Fruit fly (Drosophila melanogaster) whole organism, embryonic: ENCODE results near the gene Ts.
A peak's percentile ranks its signal among the peaks of the same experiment; 100 is the strongest.

Source experiments
- Blimp-1 ChIP-seq: fragments of 200-800 bp; sonication (Bioruptor generic); optimal IDR thresholded peaks from 3 replicates; lab custom pipeline; 2018; ENCODE audit warnings: missing biosample characterization, missing genetic modification characterization, mild to moderate bottlenecking, moderate library complexity, missing genetic modification reagents
- CG1024 ChIP-seq: fragments of 200-800 bp; sonication (Bioruptor generic); IDR thresholded peaks from 2 replicates; pipeline ENCODE4 v1.3.6; 2022; ENCODE audit warnings: missing biosample characterization, missing genetic modification characterization
- CG10267 ChIP-seq: fragments of 200-800 bp; sonication (Bioruptor generic); optimal IDR thresholded peaks from 2 replicates; lab custom pipeline; 2018; ENCODE audit warnings: missing biosample characterization, mild to moderate bottlenecking, missing genetic modification characterization, moderate library complexity
- CG10959 ChIP-seq: fragments of 200-800 bp; sonication (Bioruptor generic); IDR thresholded peaks from 2 replicates; pipeline ENCODE4 v1.3.6; 2022; ENCODE audit warnings: missing biosample characterization, missing genetic modification characterization
- CG10979 ChIP-seq: fragments of 200-800 bp; sonication (Bioruptor generic); optimal IDR thresholded peaks from 2 replicates; lab custom pipeline; 2018; ENCODE audit warnings: missing biosample characterization, mild to moderate bottlenecking, missing genetic modification characterization, moderate library complexity
- CG1233 ChIP-seq: fragments of 200-800 bp; sonication (Bioruptor generic); optimal IDR thresholded peaks from 4 replicates; lab custom pipeline; 2018; ENCODE audit warnings: missing biosample characterization, mild to moderate bottlenecking, missing genetic modification characterization
- CG13775 ChIP-seq: fragments of 200-800 bp; sonication (Bioruptor generic); optimal IDR thresholded peaks from 3 replicates; lab custom pipeline; 2017; ENCODE audit warnings: missing biosample characterization, mild to moderate bottlenecking, missing genetic modification characterization
- CG14710 ChIP-seq: fragments of 200-800 bp; sonication (Bioruptor generic); optimal IDR thresholded peaks from 3 replicates; lab custom pipeline; 2019; ENCODE audit warnings: missing biosample characterization, mild to moderate bottlenecking, missing genetic modification characterization, moderate library complexity
- CG15479 ChIP-seq: fragments of 200-800 bp; sonication (Bioruptor generic); optimal IDR thresholded peaks from 3 replicates; lab custom pipeline; 2019; ENCODE audit warnings: missing biosample characterization, mild to moderate bottlenecking, missing genetic modification characterization, moderate library complexity
- CG17361 ChIP-seq: fragments of 200-800 bp; sonication (Bioruptor generic); IDR thresholded peaks from 3 replicates; pipeline ENCODE4 v1.3.6; 2022; ENCODE audit warnings: missing biosample characterization, missing genetic modification characterization
- CG17385 ChIP-seq: fragments of 200-800 bp; sonication (Bioruptor generic); optimal IDR thresholded peaks from 3 replicates; lab custom pipeline; 2018; ENCODE audit warnings: missing biosample characterization, mild to moderate bottlenecking, missing genetic modification characterization
- CG17802 ChIP-seq: fragments of 200-800 bp; sonication (Bioruptor generic); optimal IDR thresholded peaks from 2 replicates; lab custom pipeline; 2018; ENCODE audit warnings: missing biosample characterization, mild to moderate bottlenecking, missing genetic modification characterization, moderate library complexity
- CG18619 ChIP-seq: fragments of 200-800 bp; sonication (Bioruptor generic); optimal IDR thresholded peaks from 3 replicates; lab custom pipeline; 2017; ENCODE audit warnings: missing biosample characterization, mild to moderate bottlenecking, missing genetic modification characterization
- CG2116 ChIP-seq: fragments of 200-800 bp; sonication (Bioruptor generic); optimal IDR thresholded peaks from 3 replicates; lab custom pipeline; 2018; ENCODE audit warnings: missing biosample characterization, mild to moderate bottlenecking, missing genetic modification characterization
- CG2712 ChIP-seq: fragments of 200-800 bp; optimal IDR thresholded peaks from 3 replicates; lab custom pipeline; 2019; ENCODE audit warnings: missing biosample characterization, mild to moderate bottlenecking, missing genetic modification characterization, moderate library complexity
- CG30403 ChIP-seq: fragments of 200-800 bp; sonication (Bioruptor generic); optimal IDR thresholded peaks from 3 replicates; lab custom pipeline; 2016; ENCODE audit warnings: missing biosample characterization, missing genetic modification characterization
- CG3407 ChIP-seq: fragments of 200-800 bp; sonication (Bioruptor generic); optimal IDR thresholded peaks from 2 replicates; lab custom pipeline; 2018; ENCODE audit warnings: missing biosample characterization, mild to moderate bottlenecking, missing genetic modification characterization
- CG3847 ChIP-seq: fragments of 200-800 bp; sonication (Bioruptor generic); IDR thresholded peaks from 2 replicates; pipeline ENCODE4 v1.3.6; 2022; ENCODE audit warnings: missing biosample characterization, missing genetic modification characterization
- CG4282 ChIP-seq: fragments of 200-800 bp; sonication (Bioruptor generic); optimal IDR thresholded peaks from 2 replicates; lab custom pipeline; 2016; ENCODE audit warnings: missing biosample characterization, missing genetic modification characterization
- CG4707 ChIP-seq: fragments of 200-800 bp; sonication (Bioruptor generic); optimal IDR thresholded peaks from 2 replicates; lab custom pipeline; 2018; ENCODE audit warnings: missing biosample characterization, mild to moderate bottlenecking, missing genetic modification characterization, moderate library complexity
- CG4730 ChIP-seq: fragments of 200-800 bp; sonication (Bioruptor generic); IDR thresholded peaks from 2 replicates; pipeline ENCODE4 v1.3.6; 2022; ENCODE audit warnings: missing biosample characterization, missing genetic modification characterization
- CG6683 ChIP-seq: fragments of 200-800 bp; sonication (Bioruptor generic); optimal IDR thresholded peaks from 2 replicates; lab custom pipeline; 2017; ENCODE audit warnings: missing biosample characterization, mild to moderate bottlenecking, missing genetic modification characterization, missing genetic modification reagents
- CG8290 ChIP-seq, 3 experiments: fragments of 200-800 bp; sonication (Bioruptor generic); optimal IDR thresholded peaks; 2 replicates each; lab custom pipeline; 2016 to 2019; ENCODE audit warnings: missing biosample characterization in 3 of 3, missing genetic modification characterization in 3 of 3, mild to moderate bottlenecking in 2 of 3, moderate library complexity in 1 of 3
- CG8359 ChIP-seq: fragments of 200-800 bp; sonication (Bioruptor generic); optimal IDR thresholded peaks from 2 replicates; lab custom pipeline; 2017; ENCODE audit warnings: missing biosample characterization, mild to moderate bottlenecking, missing genetic modification characterization, borderline replicate concordance
- CG9797 ChIP-seq: fragments of 200-800 bp; sonication (Bioruptor generic); optimal IDR thresholded peaks from 3 replicates; lab custom pipeline; 2018; ENCODE audit warnings: missing biosample characterization, mild to moderate bottlenecking, missing genetic modification characterization
- CG9876 ChIP-seq: fragments of 200-800 bp; sonication (Bioruptor generic); optimal IDR thresholded peaks from 2 replicates; lab custom pipeline; 2016; ENCODE audit warnings: missing biosample characterization, missing genetic modification characterization
- CTCF ChIP-seq: fragments of 200-800 bp; sonication (Bioruptor generic); optimal IDR thresholded peaks from 2 replicates; lab custom pipeline; 2017; ENCODE audit warnings: missing biosample characterization, mild to moderate bottlenecking, missing genetic modification characterization, moderate library complexity
- D19A ChIP-seq: fragments of 200-800 bp; optimal IDR thresholded peaks from 3 replicates; lab custom pipeline; 2019; ENCODE audit warnings: missing biosample characterization, mild to moderate bottlenecking, missing genetic modification characterization, moderate library complexity
- Lhr ChIP-seq: fragments of 200-800 bp; sonication (Bioruptor generic); optimal IDR thresholded peaks from 3 replicates; lab custom pipeline; 2017; ENCODE audit warnings: mild to moderate bottlenecking, missing biosample characterization, missing genetic modification reagents, missing genetic modification characterization
- Lpt ChIP-seq: fragments of >200 bp; optimal IDR thresholded peaks from 2 replicates; lab custom pipeline; 2018; ENCODE audit warnings: missing biosample characterization, missing genetic modification characterization
- MTF-1 ChIP-seq: fragments of 200-800 bp; sonication (Bioruptor generic); optimal IDR thresholded peaks from 2 replicates; lab custom pipeline; 2018; ENCODE audit warnings: missing biosample characterization, mild to moderate bottlenecking, missing genetic modification characterization, borderline replicate concordance
- Mes4 ChIP-seq: fragments of 200-800 bp; sonication (Bioruptor generic); optimal IDR thresholded peaks from 2 replicates; lab custom pipeline; 2016; ENCODE audit warnings: missing biosample characterization, missing genetic modification characterization
- Optix ChIP-seq: fragments of 200-800 bp; sonication (Bioruptor generic); IDR thresholded peaks from 3 replicates; pipeline ENCODE4 v1.3.6; 2022; ENCODE audit warnings: missing biosample characterization, missing genetic modification characterization
- ac ChIP-seq: fragments of 200-800 bp; sonication (Bioruptor generic); optimal IDR thresholded peaks from 3 replicates; lab custom pipeline; 2017; ENCODE audit warnings: missing biosample characterization, mild to moderate bottlenecking, missing genetic modification characterization
- ap ChIP-seq: fragments of 200-800 bp; sonication (Bioruptor generic); IDR thresholded peaks from 2 replicates; pipeline ENCODE4 v1.3.6; 2022; ENCODE audit warnings: missing biosample characterization, missing genetic modification characterization
- ara ChIP-seq: fragments of 200-800 bp; sonication (Bioruptor generic); IDR thresholded peaks from 2 replicates; pipeline ENCODE4 v1.3.6; 2022; ENCODE audit warnings: missing biosample characterization, missing genetic modification characterization
- br ChIP-seq: fragments of >200 bp; optimal IDR thresholded peaks from 2 replicates; lab custom pipeline; 2017
- croc ChIP-seq: fragments of 200-800 bp; sonication (Bioruptor generic); conservative IDR thresholded peaks from 3 replicates; pipeline ENCODE4 v1.3.6; 2022; ENCODE audit warnings: missing biosample characterization, missing genetic modification characterization
- fd102C ChIP-seq: fragments of 200-800 bp; sonication (Bioruptor generic); optimal IDR thresholded peaks from 2 replicates; lab custom pipeline; 2018; ENCODE audit warnings: missing biosample characterization, mild to moderate bottlenecking, missing genetic modification characterization, moderate library complexity
- hkb ChIP-seq, 2 experiments: fragments of 200-800 bp in 1 of 2; fragments of >200 bp in 1 of 2; sonication (Bioruptor generic) in 1 of 2; IDR thresholded peaks in 1 of 2; optimal IDR thresholded peaks in 1 of 2; 2 replicates each; pipeline versions ENCODE4 v1.3.6 to Lab custom; 2017 to 2022; ENCODE audit warnings: missing biosample characterization in 1 of 2, missing genetic modification characterization in 1 of 2
- lilli ChIP-seq: fragments of 200-800 bp; sonication (Bioruptor generic); optimal IDR thresholded peaks from 3 replicates; lab custom pipeline; 2016; ENCODE audit warnings: missing biosample characterization, missing genetic modification characterization
- peb ChIP-seq: fragments of 200-800 bp; sonication (Bioruptor generic); IDR thresholded peaks from 2 replicates; pipeline ENCODE4 v1.3.6; 2022; ENCODE audit warnings: missing biosample characterization, missing genetic modification characterization
- repo ChIP-seq: fragments of 200-800 bp; sonication (Bioruptor generic); optimal IDR thresholded peaks from 2 replicates; lab custom pipeline; 2016; ENCODE audit warnings: missing biosample characterization, missing genetic modification characterization
- rib ChIP-seq: fragments of 200-800 bp; sonication (Bioruptor generic); IDR thresholded peaks from 2 replicates; pipeline ENCODE4 v1.3.6; 2022; ENCODE audit warnings: missing biosample characterization, missing genetic modification characterization
- ro ChIP-seq: fragments of 200-800 bp; sonication (Bioruptor generic); IDR thresholded peaks from 2 replicates; pipeline ENCODE4 v1.3.6; 2022; ENCODE audit warnings: missing biosample characterization, missing genetic modification characterization
- salm ChIP-seq: fragments of 200-800 bp; sonication (Bioruptor generic); optimal IDR thresholded peaks from 2 replicates; lab custom pipeline; 2018; ENCODE audit warnings: missing biosample characterization, mild to moderate bottlenecking, missing genetic modification characterization
- sens ChIP-seq: fragments of 200-800 bp; sonication (Bioruptor generic); peaks from one replicate; lab custom pipeline; 2016; ENCODE audit warnings: missing biosample characterization, missing genetic modification characterization
- sim ChIP-seq: fragments of 200-800 bp; sonication (Bioruptor generic); IDR thresholded peaks from 2 replicates; pipeline ENCODE4 v1.3.6; 2022; ENCODE audit warnings: missing biosample characterization, missing genetic modification characterization
- stwl ChIP-seq: fragments of 200-800 bp; sonication (Bioruptor generic); optimal IDR thresholded peaks from 3 replicates; lab custom pipeline; 2018; ENCODE audit warnings: missing biosample characterization, mild to moderate bottlenecking, missing genetic modification characterization, moderate library complexity
- trem ChIP-seq: fragments of 200-800 bp; optimal IDR thresholded peaks from 3 replicates; lab custom pipeline; 2019; ENCODE audit warnings: missing biosample characterization, mild to moderate bottlenecking, missing genetic modification characterization, moderate library complexity
- tup ChIP-seq: fragments of 200-800 bp; sonication (Bioruptor generic); optimal IDR thresholded peaks from 2 replicates; lab custom pipeline; 2016; ENCODE audit warnings: missing biosample characterization, mild to moderate bottlenecking, missing genetic modification characterization, moderate library complexity

Gene Ts

dm6 chr2L:2966917-2967316, 2.5 kb downstream of the Ts start (continued):
- TF ChIP-seq CG9876 (GFP tag; lab: Kevin White, UChicago) (peak; percentile 9), CG1233 (GFP tag; lab: Kevin White, UChicago) (peak; percentile 19), Blimp-1 (no peak), CG30403 (GFP tag; lab: Kevin White, UChicago) (no peak), fd102C (GFP tag; lab: Kevin White, UChicago) (peak; percentile 83), Lpt (GFP tag; lab: Kevin White, UChicago) (no peak), sens (GFP tag; lab: Kevin White, UChicago) (peak; percentile 58), CG4730 (GFP tag; lab: Robert Waterston, UW) (no peak), ro (no peak), CG10267 (tag; lab: Kevin White, UChicago) (peak; percentile 11), CG17802 (tag; lab: Kevin White, UChicago) (peak; percentile 26), CG10979 (tag; lab: Kevin White, UChicago) (peak; percentile 46), CTCF (peak; percentile 82), br (lab: Kevin White, UChicago) (no peak), hkb (optimal IDR thresholded peaks at IDR 0.05; lab: Kevin White, UChicago) (no peak), hkb (GFP tag; IDR thresholded peaks at IDR 0.05; lab: Robert Waterston, UW) (no peak), CG17385 (GFP tag; lab: Kevin White, UChicago) (peak; percentile 9), CG8359 (peak; percentile 4), MTF-1 (GFP tag; lab: Kevin White, UChicago) (peak; percentile 47), Optix (no peak), D19A (tag; lab: Kevin White, UChicago) (no peak), Lhr (no peak), CG2116 (GFP tag; lab: Kevin White, UChicago) (peak; percentile 86), lilli (no peak), CG1024 (GFP tag; lab: Robert Waterston, UW) (peak; percentile 17; the same call in 1 of the 2 replicates), CG18619 (no peak), salm (tag; lab: Kevin White, UChicago) (no peak), CG17361 (GFP tag; lab: Robert Waterston, UW) (0 out of 3 replicates have a peak, but pooled peaks have one; percentile 34), CG15479 (GFP tag; lab: Kevin White, UChicago) (peak; percentile 73), trem (tag; lab: Kevin White, UChicago) (peak; percentile 8), ara (GFP tag; lab: Robert Waterston, UW) (no peak), ac (GFP tag; lab: Kevin White, UChicago) (peak; percentile 80), CG3847 (peak; percentile 30; the same call in 1 of the 2 replicates), CG3407 (peak; percentile 4), Mes4 (GFP tag; lab: Kevin White, UChicago) (peak; percentile 25), CG2712 (tag; lab: Kevin White, UChicago) (peak; percentile 0), stwl (tag; lab: Kevin White, UChicago) (peak; percentile 85), peb (GFP tag; lab: Robert Waterston, UW) (no peak), CG4707 (no peak), tup (no peak), CG6683 (GFP tag; lab: Kevin White, UChicago) (no peak), CG10959 (GFP tag; lab: Robert Waterston, UW) (peak; percentile 56), sim (peak; percentile 38; the same call in 1 of the 2 replicates), CG14710 (tag; lab: Kevin White, UChicago) (peak; percentile 34), CG9797 (GFP tag; lab: Kevin White, UChicago) (peak; percentile 17), rib (GFP tag; lab: Robert Waterston, UW) (no peak), ap (no peak), CG8290 (GFP tag; optimal IDR thresholded peaks at IDR 0.05; lab: Kevin White, UChicago) (peak; percentile 31), CG8290 (tag; optimal IDR thresholded peaks at IDR 0.05; lab: Kevin White, UChicago) (peak in 1 of 2 experiments; percentile 65), CG13775 (GFP tag; lab: Kevin White, UChicago) (peak; percentile 15), CG4282 (GFP tag; lab: Kevin White, UChicago) (no peak), croc (GFP tag; lab: Robert Waterston, UW) (no peak), repo (GFP tag; lab: Kevin White, UChicago) (no peak)
